Worm (Caenorhabditis elegans): Measurements from ENCODE around the gene ZK742.7.

- TF ChIP-seq fkh-4 (tag; optimal IDR thresholded peaks at IDR 0.05; ENCODE audit: borderline replicate concordance), result no peak
- TF ChIP-seq elt-2 (tag; optimal IDR thresholded peaks at IDR 0.05), result no peak
- TF ChIP-seq ama-1 (optimal IDR thresholded peaks at IDR 0.05), result no peak
- TF ChIP-seq lin-15B (tag; optimal IDR thresholded peaks at IDR 0.05), result no peak
- TF ChIP-seq zag-1 (tag; optimal IDR thresholded peaks at IDR 0.05), result no peak
- TF ChIP-seq nhr-237 (tag; optimal IDR thresholded peaks at IDR 0.05), result no peak
- TF ChIP-seq efl-3 (GFP tag; optimal IDR thresholded peaks at IDR 0.05), result no peak
- no peak for TF ChIP-seq mdl-1 (tag; optimal IDR thresholded peaks at IDR 0.05)
- TF ChIP-seq nhr-28 (tag; optimal IDR thresholded peaks at IDR 0.05), result no peak
- TF ChIP-seq pag-3 (tag; optimal IDR thresholded peaks at IDR 0.05; ENCODE audit: borderline replicate concordance, insufficient read depth), result no peak
- no peak for TF ChIP-seq hlh-17 (GFP tag; optimal IDR thresholded peaks at IDR 0.05; ENCODE audit: borderline replicate concordance)
- no peak for TF ChIP-seq vab-15 (tag; optimal IDR thresholded peaks at IDR 0.05)
- TF ChIP-seq ztf-11 (tag; optimal IDR thresholded peaks at IDR 0.05), result no peak
- no peak for TF ChIP-seq snpc-4 (tag; optimal IDR thresholded peaks at IDR 0.05)
These were observed 12.3 kb upstream of the ZK742.7 start for ce11 chrV:7785885-7786284.

Measured in whole organism, L1 larva.